Worm (Caenorhabditis elegans) whole organism, L4 larva: Measurements from ENCODE around the gene T26G10.5.

Source experiments
- D1046.2 ChIP-seq: fragments of 200-800 bp; sonication (Bioruptor generic); IDR thresholded peaks from 2 replicates; pipeline ENCODE4 v1.3.6; 2022; ENCODE audit warnings: missing genetic modification characterization, missing compliant biosample characterization
- F26F4.8 ChIP-seq: fragments of 200-800 bp; sonication (Bioruptor generic); conservative IDR thresholded peaks from 2 replicates; pipeline ENCODE4 v1.3.6; 2022; ENCODE audit warnings: missing genetic modification characterization, missing compliant biosample characterization
- T26A8.4 ChIP-seq: fragments of 200-800 bp; sonication (Bioruptor generic); IDR thresholded peaks from 2 replicates; pipeline ENCODE4 v1.3.6; 2022; ENCODE audit warnings: missing genetic modification characterization, missing compliant biosample characterization
- Y105C5A.15 ChIP-seq: fragments of 200-800 bp; sonication (Bioruptor generic); IDR thresholded peaks from 2 replicates; pipeline ENCODE4 v1.3.6; 2022; ENCODE audit warnings: missing genetic modification characterization, missing compliant biosample characterization
- aly-2 ChIP-seq: sonication (generic microtip); optimal IDR thresholded peaks from 2 replicates; lab custom pipeline; 2018; ENCODE audit warnings: missing biosample characterization, missing genetic modification characterization
- arid-1 ChIP-seq: fragments of 200-800 bp; sonication (Bioruptor generic); conservative IDR thresholded peaks from 2 replicates; pipeline ENCODE4 v1.3.6; 2022; ENCODE audit warnings: missing genetic modification reagents, missing genetic modification characterization, missing compliant biosample characterization
- attf-4 ChIP-seq: sonication (generic microtip); optimal IDR thresholded peaks from 3 replicates; lab custom pipeline; 2017; ENCODE audit warnings: missing biosample characterization, missing genetic modification characterization
- ceh-20 ChIP-seq: fragments of 200-800 bp; sonication (Bioruptor generic); IDR thresholded peaks from 2 replicates; pipeline ENCODE4 v1.3.6; 2022; ENCODE audit warnings: missing genetic modification reagents, missing genetic modification characterization, missing compliant biosample characterization
- ceh-32 ChIP-seq: sonication (generic microtip); optimal IDR thresholded peaks from 2 replicates; lab custom pipeline; 2016; ENCODE audit warnings: mild to moderate bottlenecking, missing genetic modification characterization, missing compliant biosample characterization; ENCODE audit not compliant: poor library complexity
- ceh-62 ChIP-seq: sonication (generic microtip); optimal IDR thresholded peaks from 2 replicates; lab custom pipeline; 2017; ENCODE audit warnings: missing biosample characterization, missing genetic modification characterization
- ceh-82 ChIP-seq: sonication (generic microtip); optimal IDR thresholded peaks from 2 replicates; lab custom pipeline; 2017; ENCODE audit warnings: missing biosample characterization, missing genetic modification characterization
- cey-2 ChIP-seq: sonication (generic microtip); optimal IDR thresholded peaks from 3 replicates; lab custom pipeline; 2017; ENCODE audit warnings: missing genetic modification characterization, mild to moderate bottlenecking, missing compliant biosample characterization, antibody characterized with exemption, borderline replicate concordance; ENCODE audit not compliant: insufficient read depth
- dmd-6 ChIP-seq: fragments of 200-800 bp; sonication (Bioruptor generic); IDR thresholded peaks from 2 replicates; pipeline ENCODE4 v1.3.6; 2022; ENCODE audit warnings: missing genetic modification reagents, missing genetic modification characterization, missing compliant biosample characterization
- dmd-9 ChIP-seq: fragments of 200-800 bp; sonication (Bioruptor generic); IDR thresholded peaks from 2 replicates; pipeline ENCODE4 v1.3.6; 2022; ENCODE audit warnings: missing genetic modification reagents, missing genetic modification characterization, missing compliant biosample characterization
- dpl-1 ChIP-seq: fragments of 150-350 bp; optimal IDR thresholded peaks from 2 replicates; lab custom pipeline; 2014; ENCODE audit warnings: missing biosample characterization, missing genetic modification reagents, missing genetic modification characterization
- dve-1 ChIP-seq: sonication (generic microtip); optimal IDR thresholded peaks from 2 replicates; lab custom pipeline; 2017; ENCODE audit warnings: antibody characterized with exemption, mild to moderate bottlenecking, missing genetic modification characterization, missing compliant biosample characterization; ENCODE audit not compliant: insufficient read depth
- fkh-10 ChIP-seq: fragments of 150-350 bp; optimal IDR thresholded peaks from 2 replicates; lab custom pipeline; 2014; ENCODE audit warnings: missing biosample characterization, missing genetic modification reagents, missing genetic modification characterization
- hlh-11 ChIP-seq: fragments of 200-800 bp; sonication (Bioruptor generic); optimal IDR thresholded peaks from 2 replicates; lab custom pipeline; 2018; ENCODE audit warnings: mild to moderate bottlenecking, missing genetic modification characterization, missing compliant biosample characterization
- hlh-30 ChIP-seq: sonication (generic microtip); optimal IDR thresholded peaks from 2 replicates; lab custom pipeline; 2017; ENCODE audit warnings: antibody characterized with exemption, mild to moderate bottlenecking, missing genetic modification characterization, missing compliant biosample characterization; ENCODE audit not compliant: insufficient read depth
- lim-7 ChIP-seq: fragments of 200-800 bp; sonication (Bioruptor generic); IDR thresholded peaks from 2 replicates; pipeline ENCODE4 v1.3.6; 2022; ENCODE audit warnings: missing genetic modification characterization, missing compliant biosample characterization
- lin-1 ChIP-seq: fragments of 200-800 bp; sonication (Bioruptor generic); IDR thresholded peaks from 2 replicates; pipeline ENCODE4 v1.3.6; 2022; ENCODE audit warnings: missing genetic modification reagents, missing genetic modification characterization, missing compliant biosample characterization
- lin-29 ChIP-seq: fragments of 200-800 bp; sonication (Bioruptor generic); IDR thresholded peaks from 2 replicates; pipeline ENCODE4 v1.3.6; 2022; ENCODE audit warnings: missing genetic modification reagents, missing genetic modification characterization, missing compliant biosample characterization
- lir-3 ChIP-seq: sonication (generic microtip); optimal IDR thresholded peaks from 2 replicates; lab custom pipeline; 2016; ENCODE audit warnings: mild to moderate bottlenecking, missing genetic modification characterization, missing compliant biosample characterization
- lsy-2 ChIP-seq, 2 experiments: fragments of 150-350 bp in 1 of 2; sonication (generic microtip) in 1 of 2; optimal IDR thresholded peaks; 2 replicates each; lab custom pipeline; 2014 to 2017; ENCODE audit warnings: missing biosample characterization in 2 of 2, missing genetic modification characterization in 2 of 2
- mdl-1 ChIP-seq, 2 experiments: fragments of 150-350 bp in 1 of 2; sonication (generic microtip) in 1 of 2; optimal IDR thresholded peaks; 2 replicates each; lab custom pipeline; 2014 to 2017; ENCODE audit warnings: missing biosample characterization in 2 of 2, missing genetic modification characterization in 2 of 2
- mes-2 ChIP-seq: sonication (generic microtip); optimal IDR thresholded peaks from 2 replicates; lab custom pipeline; 2016; ENCODE audit warnings: missing genotype, mild to moderate bottlenecking, missing genetic modification characterization, missing compliant biosample characterization; ENCODE audit not compliant: poor library complexity, severe bottlenecking
- mxl-3 ChIP-seq: fragments of 200-800 bp; sonication (Bioruptor generic); optimal IDR thresholded peaks from 2 replicates; lab custom pipeline; 2018; ENCODE audit warnings: mild to moderate bottlenecking, missing genetic modification characterization, missing compliant biosample characterization
- nhr-111 ChIP-seq: fragments of 200-800 bp; sonication (Bioruptor generic); optimal IDR thresholded peaks from 2 replicates; lab custom pipeline; 2018; ENCODE audit warnings: mild to moderate bottlenecking, missing genetic modification characterization, missing compliant biosample characterization
- nhr-25 ChIP-seq: sonication (generic microtip); optimal IDR thresholded peaks from 2 replicates; lab custom pipeline; 2017; ENCODE audit warnings: missing genetic modification characterization, mild to moderate bottlenecking, missing compliant biosample characterization, antibody characterized with exemption, moderate library complexity, borderline replicate concordance; ENCODE audit not compliant: insufficient read depth
- nhr-41 ChIP-seq: fragments of 200-800 bp; sonication (Bioruptor generic); IDR thresholded peaks from 2 replicates; pipeline ENCODE4 v1.3.6; 2022; ENCODE audit warnings: missing genetic modification reagents, missing genetic modification characterization, missing compliant biosample characterization
- nhr-42 ChIP-seq: fragments of 200-800 bp; sonication (Bioruptor generic); IDR thresholded peaks from 2 replicates; pipeline ENCODE4 v1.3.6; 2022; ENCODE audit warnings: missing genetic modification characterization, missing compliant biosample characterization
- nhr-48 ChIP-seq: sonication (generic microtip); optimal IDR thresholded peaks from 2 replicates; lab custom pipeline; 2016; ENCODE audit warnings: mild to moderate bottlenecking, missing genetic modification characterization, missing compliant biosample characterization
- nhr-6 ChIP-seq: fragments of 150-350 bp; optimal IDR thresholded peaks from 2 replicates; lab custom pipeline; 2014; ENCODE audit warnings: missing biosample characterization, missing genetic modification characterization
- nhr-77 ChIP-seq: fragments of 150-350 bp; optimal IDR thresholded peaks from 2 replicates; lab custom pipeline; 2014; ENCODE audit warnings: missing biosample characterization, missing genetic modification characterization
- php-3 ChIP-seq: fragments of 200-800 bp; sonication (Bioruptor generic); IDR thresholded peaks from 2 replicates; pipeline ENCODE4 v1.3.6; 2022; ENCODE audit warnings: missing genetic modification reagents, missing genetic modification characterization, missing compliant biosample characterization
- pqm-1 ChIP-seq: sonication (generic microtip); optimal IDR thresholded peaks from 2 replicates; lab custom pipeline; 2017; ENCODE audit warnings: missing biosample characterization, missing genetic modification characterization
- saeg-2 ChIP-seq: fragments of 200-800 bp; sonication (Bioruptor generic); IDR thresholded peaks from 2 replicates; pipeline ENCODE4 v1.3.6; 2022; ENCODE audit warnings: missing genetic modification reagents, missing genetic modification characterization, missing compliant biosample characterization
- skn-1 ChIP-seq: fragments of 150-350 bp; optimal IDR thresholded peaks from 2 replicates; lab custom pipeline; 2014; ENCODE audit warnings: missing biosample characterization, missing genetic modification characterization
- snpc-4 ChIP-seq: fragments of 150-350 bp; optimal IDR thresholded peaks from 2 replicates; lab custom pipeline; 2014; ENCODE audit warnings: missing biosample characterization, missing genetic modification characterization
- spr-3 ChIP-seq: fragments of 200-800 bp; sonication (Bioruptor generic); optimal IDR thresholded peaks from 2 replicates; lab custom pipeline; 2018; ENCODE audit warnings: mild to moderate bottlenecking, missing genetic modification characterization, missing compliant biosample characterization
- tag-97 ChIP-seq: fragments of 200-800 bp; sonication (Bioruptor generic); IDR thresholded peaks from 2 replicates; pipeline ENCODE4 v1.3.6; 2022; ENCODE audit warnings: missing genetic modification characterization, missing compliant biosample characterization
- tra-1 ChIP-seq: fragments of 200-800 bp; sonication (Bioruptor generic); IDR thresholded peaks from 2 replicates; pipeline ENCODE4 v1.3.6; 2022; ENCODE audit warnings: missing genetic modification reagents, missing genetic modification characterization, missing compliant biosample characterization
- vab-7 ChIP-seq: fragments of 200-800 bp; sonication (Bioruptor generic); IDR thresholded peaks from 2 replicates; pipeline ENCODE4 v1.3.6; 2022; ENCODE audit warnings: missing genetic modification reagents, missing genetic modification characterization, missing compliant biosample characterization
- zag-1 ChIP-seq: fragments of 150-350 bp; optimal IDR thresholded peaks from 2 replicates; lab custom pipeline; 2014; ENCODE audit warnings: missing biosample characterization, missing genetic modification characterization
- zfp-3 ChIP-seq: fragments of 200-800 bp; sonication (Bioruptor generic); conservative IDR thresholded peaks from 2 replicates; pipeline ENCODE4 v1.3.6; 2022; ENCODE audit warnings: missing genetic modification reagents, missing genetic modification characterization, missing compliant biosample characterization
- zip-2 ChIP-seq: fragments of 150-350 bp; optimal IDR thresholded peaks from 2 replicates; lab custom pipeline; 2014; ENCODE audit warnings: missing biosample characterization, missing genetic modification characterization
- ztf-11 ChIP-seq: fragments of 150-350 bp; optimal IDR thresholded peaks from 2 replicates; lab custom pipeline; 2014; ENCODE audit warnings: missing biosample characterization, missing genetic modification characterization

T26G10.5 gene

DNA sequence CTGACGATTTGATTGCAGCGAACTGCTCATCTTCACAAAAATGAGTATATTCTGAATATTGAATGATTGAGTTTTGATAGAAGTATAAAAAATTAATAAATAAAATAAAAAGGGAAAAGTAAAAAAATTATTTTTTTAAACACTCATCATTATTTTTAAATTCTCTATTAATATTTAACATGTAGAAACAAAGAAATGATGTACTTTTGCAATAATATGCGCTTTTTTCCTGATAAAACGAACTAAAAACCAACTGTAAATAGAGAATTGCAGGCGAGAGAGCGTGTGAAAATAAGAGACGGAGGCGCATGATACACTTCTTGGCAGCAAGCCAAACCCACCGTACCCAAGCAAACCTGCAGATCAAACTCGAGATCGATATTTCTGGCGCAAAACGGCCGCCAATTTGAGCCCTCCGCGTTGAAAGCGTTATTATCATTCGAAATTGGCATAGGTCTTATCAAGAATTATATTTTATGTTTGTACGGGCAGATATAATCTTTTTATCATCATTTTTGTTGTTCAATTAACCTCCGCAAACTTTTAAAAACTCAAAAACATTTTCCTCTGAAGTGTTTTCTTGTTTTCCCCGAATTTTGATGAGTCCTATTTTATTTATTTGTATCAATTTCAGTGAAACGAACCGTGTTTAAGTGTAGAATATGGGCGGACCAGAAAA is 29.9 kb upstream of the T26G10.5 start, which contains the start of the genes rheb-1 and spk-1 (continued):
- TF ChIP-seq lin-29 (GFP tag; lab: Robert Waterston, UW): peak; percentile 57; the same call in 1 of the 2 replicates
- TF ChIP-seq ceh-82 (tag; lab: Kevin White, UChicago): no peak
- TF ChIP-seq F26F4.8: no peak
- no peak for TF ChIP-seq Y105C5A.15
- TF ChIP-seq mdl-1 (tag; optimal IDR thresholded peaks at IDR 0.05; lab: Kevin White, UChicago): peak in 1 of 2 experiments; percentile 64
- peak; percentile 66 for TF ChIP-seq vab-7 (GFP tag; lab: Robert Waterston, UW)
- no peak for TF ChIP-seq ceh-62
- peak; percentile 91 for TF ChIP-seq ceh-20 (GFP tag; lab: Robert Waterston, UW)
- TF ChIP-seq fkh-10 (GFP tag; lab: Kevin White, UChicago): peak; percentile 80
- TF ChIP-seq nhr-42 (GFP tag; lab: Robert Waterston, UW): 0 out of 2 replicates have a peak, but pooled peaks have one; percentile 53
- TF ChIP-seq dpl-1 (GFP tag; lab: Kevin White, UChicago): peak; percentile 76
- peak; percentile 78; the same call in 1 of the 2 replicates for TF ChIP-seq saeg-2 (GFP tag; lab: Robert Waterston, UW)
- no peak for TF ChIP-seq nhr-111
- no peak for TF ChIP-seq dmd-9 (GFP tag; lab: Robert Waterston, UW)
- TF ChIP-seq php-3: peak; percentile 88
- TF ChIP-seq zag-1 (tag; lab: Kevin White, UChicago): no peak
- peak; percentile 88 for TF ChIP-seq lin-1
- TF ChIP-seq ztf-11 (tag; lab: Kevin White, UChicago): no peak

DNA sequence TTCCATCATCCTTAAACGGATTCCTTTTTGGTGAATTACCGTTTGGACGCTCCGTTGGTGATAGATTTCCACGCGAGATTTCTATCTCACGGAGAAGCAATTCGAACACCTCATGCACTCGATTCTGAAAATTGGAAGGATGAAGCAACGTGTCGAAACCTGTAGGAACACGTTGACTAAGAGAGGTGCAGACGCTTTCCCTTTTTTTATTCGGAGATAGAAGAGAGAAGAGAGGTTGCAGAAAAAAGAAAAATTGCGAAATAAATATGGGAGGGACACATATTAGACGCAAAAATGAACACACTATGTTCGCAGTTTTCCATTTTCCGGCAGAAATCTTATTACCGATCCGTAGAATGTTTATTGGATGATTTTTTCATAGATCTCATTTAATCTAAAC is 28.5 kb upstream of the T26G10.5 start:
- TF ChIP-seq lsy-2 (tag; optimal IDR thresholded peaks at IDR 0.05; lab: Kevin White, UChicago) (peak in 1 of 2 experiments; percentile 12), mes-2 (tag; lab: Kevin White, UChicago) (peak; percentile 17), tag-97 (no peak), ceh-20 (GFP tag; lab: Robert Waterston, UW) (no peak), attf-4 (tag; lab: Kevin White, UChicago) (no peak), dmd-6 (no peak), fkh-10 (GFP tag; lab: Kevin White, UChicago) (no peak), lir-3 (tag; lab: Kevin White, UChicago) (no peak), D1046.2 (no peak), hlh-11 (peak; percentile 22), tra-1 (no peak), pqm-1 (tag; lab: Kevin White, UChicago) (no peak), nhr-25 (tag; lab: Kevin White, UChicago) (no peak), cey-2 (tag; lab: Kevin White, UChicago) (peak; percentile 4), ztf-11 (tag; lab: Kevin White, UChicago) (no peak), lim-7 (no peak), arid-1 (GFP tag; lab: Robert Waterston, UW) (no peak), snpc-4 (tag; lab: Kevin White, UChicago) (no peak), T26A8.4 (no peak), mxl-3 (GFP tag; lab: Kevin White, UChicago) (peak; percentile 93), nhr-48 (tag; lab: Kevin White, UChicago) (peak; percentile 52), aly-2 (tag; lab: Kevin White, UChicago) (no peak), skn-1 (no peak), nhr-42 (GFP tag; lab: Robert Waterston, UW) (no peak), nhr-41 (no peak), zip-2 (no peak), hlh-30 (tag; lab: Kevin White, UChicago) (no peak), zfp-3 (GFP tag; lab: Robert Waterston, UW) (no peak), dve-1 (tag; lab: Kevin White, UChicago) (no peak), nhr-6 (no peak), ceh-32 (no peak), nhr-77 (tag; lab: Kevin White, UChicago) (no peak), Y105C5A.15 (no peak), spr-3 (no peak), dmd-9 (GFP tag; lab: Robert Waterston, UW) (no peak)
